Worm (Caenorhabditis elegans): ENCODE results near the gene nhr-183.

nhr-183 gene

ce11 chrV:2294577-2294976, 30.1 kb upstream of the nhr-183 start, which contains the start of gene nhr-226:
Gene nhr-226, plus strand, starts transcription at chrV:2294877.
- no peak for TF ChIP-seq aha-1 (tag; optimal IDR thresholded peaks at IDR 0.05)
- TF ChIP-seq sup-37 (GFP tag; optimal IDR thresholded peaks at IDR 0.05), result no peak
- no peak for TF ChIP-seq ceh-8 (GFP tag; optimal IDR thresholded peaks at IDR 0.05)
- no peak for TF ChIP-seq hlh-4 (tag; optimal IDR thresholded peaks at IDR 0.05)

ce11 chrV:2292240-2292639, 27.8 kb upstream of the nhr-183 start, which contains the start of gene nhr-115:
Gene nhr-115, plus strand, starts transcription at chrV:2292540.
- TF ChIP-seq aha-1 (tag; optimal IDR thresholded peaks at IDR 0.05) (no peak), lin-14 (GFP tag; optimal IDR thresholded peaks at IDR 0.05) (no peak), ces-1 (GFP tag; optimal IDR thresholded peaks at IDR 0.05) (no peak), lsy-2 (tag; optimal IDR thresholded peaks at IDR 0.05) (no peak), dsc-1 (tag; optimal IDR thresholded peaks at IDR 0.05) (no peak), mdl-1 (tag; optimal IDR thresholded peaks at IDR 0.05) (no peak), C34B4.2 (tag; optimal IDR thresholded peaks at IDR 0.05) (no peak), ceh-88 (GFP tag; IDR thresholded peaks at IDR 0.05) (no peak), ceh-8 (GFP tag; optimal IDR thresholded peaks at IDR 0.05) (no peak), unc-86 (tag; optimal IDR thresholded peaks at IDR 0.05) (no peak), alr-1 (tag; optimal IDR thresholded peaks at IDR 0.05; ENCODE audit: borderline replicate concordance) (no peak), skn-1 (tag; optimal IDR thresholded peaks at IDR 0.05) (no peak), fkh-10 (GFP tag; optimal IDR thresholded peaks at IDR 0.05) (no peak), elt-2 (tag; optimal IDR thresholded peaks at IDR 0.05) (no peak), sptf-1 (tag; optimal IDR thresholded peaks at IDR 0.05) (no peak), jun-1 (tag; optimal IDR thresholded peaks at IDR 0.05) (no peak)

DNA sequence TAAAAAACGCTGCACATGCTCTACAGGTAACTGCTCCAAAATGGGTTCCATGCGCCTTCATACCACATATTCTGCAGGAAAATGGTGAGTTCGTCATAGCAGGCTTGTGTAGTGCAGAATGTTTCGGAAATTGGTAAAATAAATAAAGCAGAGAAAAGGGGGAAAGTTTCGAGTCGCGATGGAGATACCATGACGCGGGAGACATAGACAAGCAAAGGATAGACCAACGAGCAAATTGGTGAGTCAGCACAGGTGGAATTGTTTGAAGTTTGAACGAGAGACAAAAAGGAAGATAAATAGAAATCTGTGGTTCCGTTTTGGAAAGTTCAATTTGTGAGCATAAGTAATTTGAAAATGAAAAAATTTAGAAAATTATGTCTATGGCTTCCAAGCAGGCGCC, 25.9 kb upstream of the nhr-183 start, which contains the start of gene nhr-225:
nhr-225 (minus strand) TSS at position 146 of the 400 bp plus-strand sequence.
- TF ChIP-seq aha-1 (tag; optimal IDR thresholded peaks at IDR 0.05), result no peak
- no peak for TF ChIP-seq unc-62 (GFP tag; optimal IDR thresholded peaks at IDR 0.05)
- no peak for TF ChIP-seq grh-1 (GFP tag; IDR thresholded peaks at IDR 0.05)
- no peak for TF ChIP-seq lin-15B (tag; optimal IDR thresholded peaks at IDR 0.05)
- no peak for TF ChIP-seq sptf-1 (tag; optimal IDR thresholded peaks at IDR 0.05)
- no peak for TF ChIP-seq fkh-10 (GFP tag; optimal IDR thresholded peaks at IDR 0.05)
- no peak for TF ChIP-seq fkh-8 (tag; optimal IDR thresholded peaks at IDR 0.05)
- TF ChIP-seq pax-3 (tag; optimal IDR thresholded peaks at IDR 0.05), result no peak
- no peak for TF ChIP-seq lin-39 (tag; optimal IDR thresholded peaks at IDR 0.05)
- no peak for TF ChIP-seq ceh-63 (GFP tag; optimal IDR thresholded peaks at IDR 0.05)
- no peak for TF ChIP-seq irx-1 (tag; optimal IDR thresholded peaks at IDR 0.05)
- TF ChIP-seq tbx-2 (tag; optimal IDR thresholded peaks at IDR 0.05), result no peak
- no peak for TF ChIP-seq ces-1 (GFP tag; optimal IDR thresholded peaks at IDR 0.05)
- no peak for TF ChIP-seq rnt-1 (tag; optimal IDR thresholded peaks at IDR 0.05)
- TF ChIP-seq lin-35 (GFP tag; optimal IDR thresholded peaks at IDR 0.05), result no peak
- no peak for TF ChIP-seq nhr-71 (tag; optimal IDR thresholded peaks at IDR 0.05)
- TF ChIP-seq unc-98 (GFP tag; IDR thresholded peaks at IDR 0.05), result no peak
- TF ChIP-seq zip-4 (GFP tag; optimal IDR thresholded peaks at IDR 0.05), result no peak
- TF ChIP-seq C34B4.2 (tag; optimal IDR thresholded peaks at IDR 0.05), result no peak

- TF ChIP-seq efl-1 (optimal IDR thresholded peaks at IDR 0.05) (no peak), efl-1 (GFP tag; optimal IDR thresholded peaks at IDR 0.05 in 1 of 2) (peak in 1 of 2 experiments; percentile 89), lin-15B (tag; optimal IDR thresholded peaks at IDR 0.05) (no peak)
Measured at ce11 chrV:2285107-2285506, 20.7 kb upstream of the nhr-183 start, which contains the start of gene nhr-227. Gene nhr-227, plus strand, starts transcription at chrV:2285432.

- TF ChIP-seq nhr-19 (GFP tag; conservative IDR thresholded peaks at IDR 0.05), result no peak
- no peak for TF ChIP-seq ceh-63 (GFP tag; optimal IDR thresholded peaks at IDR 0.05)
- TF ChIP-seq isw-1 (GFP tag; IDR thresholded peaks at IDR 0.05), result no peak
- no peak for TF ChIP-seq sup-37 (GFP tag; optimal IDR thresholded peaks at IDR 0.05)
- peak; percentile 46 for TF ChIP-seq rnt-1 (tag; optimal IDR thresholded peaks at IDR 0.05)
- peak; percentile 24 for TF ChIP-seq pag-3 (tag; optimal IDR thresholded peaks at IDR 0.05; ENCODE audit: borderline replicate concordance, insufficient read depth)
- peak; percentile 37 for TF ChIP-seq unc-130 (tag; optimal IDR thresholded peaks at IDR 0.05)
- TF ChIP-seq tlp-1 (tag; optimal IDR thresholded peaks at IDR 0.05), result no peak
- TF ChIP-seq pax-3 (tag; optimal IDR thresholded peaks at IDR 0.05), result no peak
- TF ChIP-seq nhr-76 (tag; optimal IDR thresholded peaks at IDR 0.05), result no peak
- TF ChIP-seq nhr-11 (tag; optimal IDR thresholded peaks at IDR 0.05), result no peak
- TF ChIP-seq nhr-237 (tag; optimal IDR thresholded peaks at IDR 0.05), result no peak
- TF ChIP-seq pqm-1 (tag; optimal IDR thresholded peaks at IDR 0.05), result no peak
- TF ChIP-seq egl-13 (tag; optimal IDR thresholded peaks at IDR 0.05), result no peak
- no peak for TF ChIP-seq ceh-88 (GFP tag; IDR thresholded peaks at IDR 0.05)
- peak; percentile 38 to 56 for TF ChIP-seq lin-35 (GFP tag; optimal IDR thresholded peaks at IDR 0.05)
- TF ChIP-seq aha-1 (tag; optimal IDR thresholded peaks at IDR 0.05), result no peak
- peak in 2 of 3 experiments; percentile 9 to 56 for TF ChIP-seq dpl-1 (GFP tag; optimal IDR thresholded peaks at IDR 0.05)
- no peak for TF ChIP-seq unc-62 (GFP tag; optimal IDR thresholded peaks at IDR 0.05)
Measured at ce11 chrV:2281499-2281898, 17.1 kb upstream of the nhr-183 start, which contains the start of gene nhr-228. Gene nhr-228, plus strand, starts transcription at chrV:2281759.

Data from whole organism, L1 larva.